Fruit fly (Drosophila melanogaster): ENCODE measurements around the gene CG14556.

The CG14556 gene

dm6 chr3R:26104302-26105140 lies 21.9 kb upstream of the CG14556 start (continued):
- TF ChIP-seq CG12769 (tag; optimal IDR thresholded peaks at IDR 0.05) (peak; percentile 23), lbe (GFP tag; optimal IDR thresholded peaks at IDR 0.05) (peak; percentile 47), Xbp1 (GFP tag; optimal IDR thresholded peaks at IDR 0.05) (no peak), CG12155 (GFP tag; optimal IDR thresholded peaks at IDR 0.05) (peak; percentile 28), CG14441 (GFP tag; IDR thresholded peaks at IDR 0.05) (peak; percentile 34; the same call in 1 of the 2 replicates), Taf1 (GFP tag; IDR thresholded peaks at IDR 0.05) (no peak), BtbVII (GFP tag; optimal IDR thresholded peaks at IDR 0.05) (peak; percentile 48), CG2202 (tag; optimal IDR thresholded peaks at IDR 0.05) (peak; percentile 26), CG18262 (tag; optimal IDR thresholded peaks at IDR 0.05) (peak; percentile 13), row (GFP tag; IDR thresholded peaks at IDR 0.05) (peak; percentile 42; the same call in 2 of the 3 replicates), Ptx1 (GFP tag; IDR thresholded peaks at IDR 0.05) (peak; percentile 26; the same call in 1 of the 2 replicates), ewg (GFP tag; optimal IDR thresholded peaks at IDR 0.05) (no peak), zf30C (GFP tag; optimal IDR thresholded peaks at IDR 0.05) (peak; percentile 46), cas (GFP tag; IDR thresholded peaks at IDR 0.05) (0 out of 2 replicates have a peak, but pooled peaks have one; percentile 22), HLHmδ (GFP tag; optimal IDR thresholded peaks at IDR 0.05) (no peak), Deaf1 (tag; optimal IDR thresholded peaks at IDR 0.05) (peak; percentile 44), CG7556 (GFP tag; optimal IDR thresholded peaks at IDR 0.05) (peak; percentile 35), sens (GFP tag) (peak; percentile 80), Hmx (GFP tag; optimal IDR thresholded peaks at IDR 0.05) (no peak), D19B (GFP tag; optimal IDR thresholded peaks at IDR 0.05) (peak; percentile 51), CHES-1-like (GFP tag; optimal IDR thresholded peaks at IDR 0.05) (no peak), CG17359 (tag; optimal IDR thresholded peaks at IDR 0.05) (peak; percentile 4), CG6254 (GFP tag; optimal IDR thresholded peaks at IDR 0.05) (no peak), CG8290 (GFP tag; optimal IDR thresholded peaks at IDR 0.05) (no peak), CG8290 (tag; optimal IDR thresholded peaks at IDR 0.05) (peak in 1 of 2 experiments; percentile 34), Dek (tag; optimal IDR thresholded peaks at IDR 0.05) (peak; percentile 56), CG11695 (GFP tag; IDR thresholded peaks at IDR 0.05) (0 out of 3 replicates have a peak, but pooled peaks have one; percentile 44), bsh (GFP tag; optimal IDR thresholded peaks at IDR 0.05) (peak in 1 of 2 experiments; percentile 46), Fer1 (GFP tag; optimal IDR thresholded peaks at IDR 0.05) (peak; percentile 41), CG11085 (GFP tag; IDR thresholded peaks at IDR 0.05) (no peak), Doc2 (GFP tag; IDR thresholded peaks at IDR 0.05) (no peak), Xrp1 (GFP tag; IDR thresholded peaks at IDR 0.05) (peak; percentile 12), lov (optimal IDR thresholded peaks at IDR 0.05) (no peak), lov (GFP tag; IDR thresholded peaks at IDR 0.05) (no peak), CG4282 (GFP tag; optimal IDR thresholded peaks at IDR 0.05) (no peak), CG7928 (GFP tag; optimal IDR thresholded peaks at IDR 0.05) (peak; percentile 27), CG17385 (GFP tag; optimal IDR thresholded peaks at IDR 0.05) (peak; percentile 16), CG15696 (tag; optimal IDR thresholded peaks at IDR 0.05) (peak; percentile 37), phol (tag; optimal IDR thresholded peaks at IDR 0.05) (peak; percentile 0), scrt (GFP tag; optimal IDR thresholded peaks at IDR 0.05) (peak; percentile 23), HmgZ (tag; optimal IDR thresholded peaks at IDR 0.05) (no peak), mld (GFP tag; IDR thresholded peaks at IDR 0.05; ENCODE audit: partially characterized antibody) (no peak), lilli (GFP tag; optimal IDR thresholded peaks at IDR 0.05) (peak; percentile 49), knrl (GFP tag; IDR thresholded peaks at IDR 0.05; ENCODE audit: partially characterized antibody) (no peak), CG10209 (GFP tag; optimal IDR thresholded peaks at IDR 0.05) (peak; percentile 23), grau (tag; optimal IDR thresholded peaks at IDR 0.05) (peak; percentile 64), D (optimal IDR thresholded peaks at IDR 0.05) (no peak), D (GFP tag; optimal IDR thresholded peaks at IDR 0.05) (no peak), CG10654 (GFP tag; optimal IDR thresholded peaks at IDR 0.05) (no peak)

Measured in whole organism, embryonic.